Worm (Caenorhabditis elegans) whole organism, mixed stage, embryonic: ENCODE results near the gene sod-1.
"Not testable (repeated sequence)": the region's sequence is repeated elsewhere in the genome, so short reads cannot be mapped to it uniquely, and the experiment has no call there.

Experiments
- M03D4.4 ChIP-seq: sonication (generic microtip); optimal IDR thresholded peaks from 2 replicates; lab custom pipeline; 2017; ENCODE audit warnings: mild to moderate bottlenecking, missing genetic modification characterization, missing compliant biosample characterization
- bed-3 ChIP-seq: fragments of 200-800 bp; sonication (Bioruptor generic); optimal IDR thresholded peaks from 3 replicates; lab custom pipeline; 2018; ENCODE audit warnings: mild to moderate bottlenecking, missing genetic modification characterization, moderate library complexity, missing compliant biosample characterization
- blmp-1 ChIP-seq: fragments of 150-350 bp; optimal IDR thresholded peaks from 2 replicates; lab custom pipeline; 2014; ENCODE audit warnings: missing biosample characterization, missing genetic modification characterization
- ceh-39 ChIP-seq: fragments of 150-350 bp; optimal IDR thresholded peaks from 2 replicates; lab custom pipeline; 2014; ENCODE audit warnings: missing biosample characterization, missing genetic modification characterization
- ceh-43 ChIP-seq: fragments of 200-800 bp; sonication (Bioruptor generic); optimal IDR thresholded peaks from 2 replicates; lab custom pipeline; 2018; ENCODE audit warnings: mild to moderate bottlenecking, missing genetic modification characterization, moderate library complexity, missing compliant biosample characterization
- ceh-83 ChIP-seq: fragments of 200-800 bp; sonication (Bioruptor generic); optimal IDR thresholded peaks from 2 replicates; lab custom pipeline; 2018; ENCODE audit warnings: mild to moderate bottlenecking, missing genetic modification characterization, missing compliant biosample characterization
- ces-1 ChIP-seq: fragments of 150-350 bp; optimal IDR thresholded peaks from 2 replicates; lab custom pipeline; 2014; ENCODE audit warnings: missing biosample characterization, missing genetic modification reagents, missing genetic modification characterization
- cnd-1 ChIP-seq: fragments of 200-800 bp; sonication (Bioruptor generic); optimal IDR thresholded peaks from 2 replicates; lab custom pipeline; 2018; ENCODE audit warnings: mild to moderate bottlenecking, missing genetic modification characterization, missing compliant biosample characterization
- drap-1 ChIP-seq: fragments of 200-800 bp; sonication (Bioruptor generic); optimal IDR thresholded peaks from 3 replicates; lab custom pipeline; 2018; ENCODE audit warnings: mild to moderate bottlenecking, missing genetic modification characterization, missing compliant biosample characterization
- elt-1 ChIP-seq: sonication (generic microtip); optimal IDR thresholded peaks from 2 replicates; lab custom pipeline; 2017; ENCODE audit warnings: missing genetic modification characterization, mild to moderate bottlenecking, missing compliant biosample characterization, antibody characterized with exemption, moderate library complexity, borderline replicate concordance; ENCODE audit not compliant: insufficient read depth
- elt-3 ChIP-seq: fragments of 150-350 bp; optimal IDR thresholded peaks from 2 replicates; lab custom pipeline; 2014; ENCODE audit warnings: missing biosample characterization, missing genetic modification characterization
- flh-1 ChIP-seq: fragments of 200-800 bp; sonication (Bioruptor generic); optimal IDR thresholded peaks from 2 replicates; lab custom pipeline; 2018; ENCODE audit warnings: mild to moderate bottlenecking, missing genetic modification characterization, moderate library complexity, missing compliant biosample characterization
- hlh-1 ChIP-seq: fragments of 150-350 bp; optimal IDR thresholded peaks from 2 replicates; lab custom pipeline; 2014; ENCODE audit warnings: missing biosample characterization, missing genetic modification reagents, missing genetic modification characterization
- lin-13 ChIP-seq: fragments of 150-350 bp; optimal IDR thresholded peaks from 2 replicates; lab custom pipeline; 2014; ENCODE audit warnings: missing biosample characterization, missing genetic modification characterization
- lin-32 ChIP-seq: fragments of 200-800 bp; sonication (Bioruptor generic); optimal IDR thresholded peaks from 2 replicates; lab custom pipeline; 2018; ENCODE audit warnings: mild to moderate bottlenecking, missing genetic modification characterization, missing compliant biosample characterization
- lsy-2 ChIP-seq: fragments of 150-350 bp; optimal IDR thresholded peaks from 2 replicates; lab custom pipeline; 2014; ENCODE audit warnings: missing biosample characterization, missing genetic modification characterization
- mep-1 ChIP-seq: fragments of 150-350 bp; optimal IDR thresholded peaks from 2 replicates; lab custom pipeline; 2017; ENCODE audit warnings: missing biosample characterization, missing genetic modification reagents, missing genetic modification characterization, inconsistent platforms
- mls-2 ChIP-seq: sonication (generic microtip); optimal IDR thresholded peaks from 2 replicates; lab custom pipeline; 2016; ENCODE audit warnings: mild to moderate bottlenecking, missing genetic modification characterization, moderate library complexity, missing compliant biosample characterization
- nhr-12 ChIP-seq: fragments of 150-350 bp; optimal IDR thresholded peaks from 2 replicates; lab custom pipeline; 2014; ENCODE audit warnings: missing biosample characterization, missing genetic modification characterization
- nhr-237 ChIP-seq: fragments of 150-350 bp; optimal IDR thresholded peaks from 2 replicates; lab custom pipeline; 2014; ENCODE audit warnings: missing biosample characterization, missing genetic modification characterization
- nhr-28 ChIP-seq: fragments of 150-350 bp; optimal IDR thresholded peaks from 2 replicates; lab custom pipeline; 2014; ENCODE audit warnings: missing biosample characterization, missing genetic modification characterization
- nhr-76 ChIP-seq: sonication (generic microtip); optimal IDR thresholded peaks from 2 replicates; lab custom pipeline; 2017; ENCODE audit warnings: missing biosample characterization, missing genetic modification characterization
- pha-4 ChIP-seq: fragments of 150-350 bp; optimal IDR thresholded peaks from 2 replicates; lab custom pipeline; 2018; ENCODE audit warnings: missing biosample characterization, missing genetic modification reagents, missing genetic modification characterization
- sem-2 ChIP-seq: fragments of 200-800 bp; sonication (Bioruptor generic); optimal IDR thresholded peaks from 2 replicates; lab custom pipeline; 2018; ENCODE audit warnings: mild to moderate bottlenecking, missing genetic modification characterization, missing compliant biosample characterization
- snpc-4 ChIP-seq: fragments of 150-350 bp; optimal IDR thresholded peaks from 2 replicates; lab custom pipeline; 2014; ENCODE audit warnings: missing biosample characterization, missing genetic modification characterization
- sptf-1 ChIP-seq: sonication (generic microtip); optimal IDR thresholded peaks from 2 replicates; lab custom pipeline; 2017; ENCODE audit warnings: mild to moderate bottlenecking, missing genetic modification characterization, moderate library complexity, missing compliant biosample characterization
- tbx-8 ChIP-seq: fragments of 200-800 bp; sonication (Bioruptor generic); optimal IDR thresholded peaks from 2 replicates; lab custom pipeline; 2018; ENCODE audit warnings: mild to moderate bottlenecking, missing genetic modification characterization, moderate library complexity, missing compliant biosample characterization
- unc-120 ChIP-seq: sonication (generic microtip); optimal IDR thresholded peaks from 2 replicates; lab custom pipeline; 2017; ENCODE audit warnings: missing genetic modification characterization, missing compliant biosample characterization; ENCODE audit not compliant: poor library complexity, severe bottlenecking
- unc-39 ChIP-seq: fragments of 150-350 bp; optimal IDR thresholded peaks from 2 replicates; lab custom pipeline; 2014; ENCODE audit warnings: missing biosample characterization, missing genetic modification characterization
- unc-62 ChIP-seq: fragments of 150-350 bp; optimal IDR thresholded peaks from 2 replicates; lab custom pipeline; 2014; ENCODE audit warnings: missing biosample characterization, missing genetic modification reagents, missing genetic modification characterization
- zip-8 ChIP-seq: fragments of 150-350 bp; optimal IDR thresholded peaks from 2 replicates; lab custom pipeline; 2014; ENCODE audit warnings: missing biosample characterization, missing genetic modification characterization
- ztf-11 ChIP-seq: fragments of 150-350 bp; optimal IDR thresholded peaks from 2 replicates; lab custom pipeline; 2014; ENCODE audit warnings: missing biosample characterization, missing genetic modification characterization

The sod-1 gene

ce11 chrII:6977732-6978131 is 4.0 kb upstream of the sod-1 start, which contains the start of gene C15F1.8:
Gene C15F1.8 (minus strand): TSS chrII:6977832.
- TF ChIP-seq cnd-1; nhr-76 (tag; lab: Kevin White, UChicago); unc-62 (GFP tag; lab: Kevin White, UChicago): not testable (repeated sequence)

- TF ChIP-seq mep-1 (tag; lab: Kevin White, UChicago) (peak; percentile 3), blmp-1 (tag; lab: Kevin White, UChicago) (no peak), tbx-8 (GFP tag; lab: Kevin White, UChicago) (no peak), M03D4.4 (tag; lab: Kevin White, UChicago) (no peak), lsy-2 (tag; lab: Kevin White, UChicago) (peak; percentile 82), sem-2 (no peak), lin-13 (tag; lab: Kevin White, UChicago) (no peak), nhr-12 (tag; lab: Kevin White, UChicago) (no peak), unc-39 (tag; lab: Kevin White, UChicago) (no peak), elt-1 (tag; lab: Kevin White, UChicago) (no peak), lin-32 (GFP tag; lab: Kevin White, UChicago) (no peak), ceh-39 (tag; lab: Kevin White, UChicago) (no peak), ceh-83 (GFP tag; lab: Kevin White, UChicago) (no peak)
- TF ChIP-seq, all 35 proteins: peak for 2
These were observed 2.0 kb upstream of the sod-1 start for ce11 chrII:6975725-6976124.

ce11 chrII:6974011-6974410 is 324 bp upstream of the sod-1 start:
- TF ChIP-seq lsy-2 (tag; lab: Kevin White, UChicago), result peak; percentile 68
- TF ChIP-seq lin-13 (tag; lab: Kevin White, UChicago), result peak; percentile 17
- TF ChIP-seq sem-2, result no peak
- TF ChIP-seq mep-1 (tag; lab: Kevin White, UChicago), result peak; percentile 26
- TF ChIP-seq ceh-39 (tag; lab: Kevin White, UChicago), result peak; percentile 14
- TF ChIP-seq nhr-237, result peak; percentile 40
- TF ChIP-seq pha-4 (tag; lab: Kevin White, UChicago), result peak; percentile 50
- TF ChIP-seq flh-1 (GFP tag; lab: Kevin White, UChicago), result no peak
- peak; percentile 50 for TF ChIP-seq ces-1 (GFP tag; lab: Kevin White, UChicago)
- no peak for TF ChIP-seq ceh-83 (GFP tag; lab: Kevin White, UChicago)

- TF ChIP-seq sptf-1 (no peak), unc-120 (tag; lab: Kevin White, UChicago) (no peak), ceh-39 (tag; lab: Kevin White, UChicago) (no peak)
- TF ChIP-seq, all 35 proteins: peak for 0
These were observed 1.4 kb downstream of the sod-1 start, which contains the start of gene art-1 for ce11 chrII:6972185-6972737. Gene art-1 (minus strand): TSS chrII:6972235.

ce11 chrII:6970515-6970914 is 3.2 kb downstream of the sod-1 start, which contains the start of gene C15F1.5:
Gene C15F1.5 (minus strand): TSS chrII:6970615.
- no peak for TF ChIP-seq sem-2
- no peak for TF ChIP-seq nhr-12 (tag; lab: Kevin White, UChicago)
- TF ChIP-seq zip-8 (tag; lab: Kevin White, UChicago), result no peak
- no peak for TF ChIP-seq ceh-39 (tag; lab: Kevin White, UChicago)
- no peak for TF ChIP-seq ceh-43 (GFP tag; lab: Kevin White, UChicago)
- no peak for TF ChIP-seq M03D4.4 (tag; lab: Kevin White, UChicago)
- no peak for TF ChIP-seq mep-1 (tag; lab: Kevin White, UChicago)
- no peak for TF ChIP-seq tbx-8 (GFP tag; lab: Kevin White, UChicago)
- TF ChIP-seq, all 35 proteins: peak for 0

ce11 chrII:6968191-6968675 is 5.5 kb downstream of the sod-1 start:
- TF ChIP-seq sem-2 (peak; percentile 55), mls-2 (tag; lab: Kevin White, UChicago) (peak; percentile 31), flh-1 (GFP tag; lab: Kevin White, UChicago) (peak; percentile 27), lin-13 (tag; lab: Kevin White, UChicago) (peak; percentile 72), M03D4.4 (tag; lab: Kevin White, UChicago) (peak; percentile 65), sptf-1 (peak; percentile 65), cnd-1 (peak; percentile 82), snpc-4 (tag; lab: Kevin White, UChicago) (no peak), unc-120 (tag; lab: Kevin White, UChicago) (peak; percentile 53), blmp-1 (tag; lab: Kevin White, UChicago) (no peak), hlh-1 (tag; lab: Kevin White, UChicago) (peak; percentile 46), ces-1 (GFP tag; lab: Kevin White, UChicago) (peak; percentile 2), unc-39 (tag; lab: Kevin White, UChicago) (no peak), ceh-43 (GFP tag; lab: Kevin White, UChicago) (no peak), nhr-12 (tag; lab: Kevin White, UChicago) (no peak), pha-4 (tag; lab: Kevin White, UChicago) (peak; percentile 39), elt-3 (tag; lab: Kevin White, UChicago) (no peak), ztf-11 (tag; lab: Kevin White, UChicago) (no peak), zip-8 (tag; lab: Kevin White, UChicago) (no peak), elt-1 (tag; lab: Kevin White, UChicago) (no peak), tbx-8 (GFP tag; lab: Kevin White, UChicago) (peak; percentile 43), ceh-83 (GFP tag; lab: Kevin White, UChicago) (peak; percentile 80), drap-1 (peak; percentile 63), lin-32 (GFP tag; lab: Kevin White, UChicago) (peak; percentile 42), nhr-237 (no peak), mep-1 (tag; lab: Kevin White, UChicago) (peak; percentile 6), ceh-39 (tag; lab: Kevin White, UChicago) (peak; percentile 69), unc-62 (GFP tag; lab: Kevin White, UChicago) (peak; percentile 5), bed-3 (GFP tag; lab: Kevin White, UChicago) (no peak), lsy-2 (tag; lab: Kevin White, UChicago) (peak; percentile 22), nhr-28 (tag; lab: Kevin White, UChicago) (no peak)
